Worm (Caenorhabditis elegans): ENCODE measurements around the gene spc-2.

The spc-2 gene

ce11 chrIII:8201760-8202159, 20.1 kb downstream of the spc-2 start (continued):
- TF ChIP-seq F13H6.1 (tag; optimal IDR thresholded peaks at IDR 0.05) = no peak

ce11 chrIII:8202754-8203153, 21.1 kb downstream of the spc-2 start, which contains the start of gene snb-5:
Gene snb-5, plus strand, starts transcription at chrIII:8203054.
- no peak for TF ChIP-seq C38D4.7 (GFP tag; optimal IDR thresholded peaks at IDR 0.05)
- no peak for TF ChIP-seq pha-2 (tag; optimal IDR thresholded peaks at IDR 0.05)
- TF ChIP-seq pat-9 (tag; optimal IDR thresholded peaks at IDR 0.05) = no peak

ce11 chrIII:8209775-8210174, 28.1 kb downstream of the spc-2 start, which contains the start of gene C30A5.10:
Gene C30A5.10, minus strand, starts transcription at chrIII:8209875.
- TF ChIP-seq rnt-1 (tag; optimal IDR thresholded peaks at IDR 0.05) = no peak
- no peak for TF ChIP-seq pax-1 (tag; optimal IDR thresholded peaks at IDR 0.05)
- TF ChIP-seq K09A11.1 (tag; optimal IDR thresholded peaks at IDR 0.05; ENCODE audit: insufficient read depth) = no peak
- no peak for TF ChIP-seq ama-1 (optimal IDR thresholded peaks at IDR 0.05)
- no peak for TF ChIP-seq ceh-24 (tag; optimal IDR thresholded peaks at IDR 0.05)
- no peak for TF ChIP-seq che-1 (tag; optimal IDR thresholded peaks at IDR 0.05)
- no peak for TF ChIP-seq ceh-18 (tag; optimal IDR thresholded peaks at IDR 0.05)

ce11 chrIII:8211562-8211961, 29.9 kb downstream of the spc-2 start:
- TF ChIP-seq ref-2 (tag; optimal IDR thresholded peaks at IDR 0.05) (no peak), ceh-31 (tag; optimal IDR thresholded peaks at IDR 0.05) (peak; percentile 42)

- TF ChIP-seq fkh-10 (GFP tag; optimal IDR thresholded peaks at IDR 0.05) (no peak), pag-3 (tag; optimal IDR thresholded peaks at IDR 0.05; ENCODE audit: borderline replicate concordance) (no peak), T23F11.4 (GFP tag; optimal IDR thresholded peaks at IDR 0.05) (no peak), K09A11.1 (tag; optimal IDR thresholded peaks at IDR 0.05; ENCODE audit: insufficient read depth) (no peak), nfya-1 (tag; optimal IDR thresholded peaks at IDR 0.05) (peak; percentile 64), ceh-22 (tag; optimal IDR thresholded peaks at IDR 0.05) (no peak), tbx-7 (tag; optimal IDR thresholded peaks at IDR 0.05) (no peak), unc-55 (GFP tag; optimal IDR thresholded peaks at IDR 0.05) (no peak), unc-86 (tag; optimal IDR thresholded peaks at IDR 0.05) (peak; percentile 25), tbx-2 (tag; optimal IDR thresholded peaks at IDR 0.05) (no peak), fax-1 (tag; optimal IDR thresholded peaks at IDR 0.05) (no peak), elt-4 (tag; optimal IDR thresholded peaks at IDR 0.05) (no peak), unc-3 (GFP tag; conservative IDR thresholded peaks at IDR 0.05) (no peak), unc-3 (tag; optimal IDR thresholded peaks at IDR 0.05) (no peak), ahr-1 (tag; optimal IDR thresholded peaks at IDR 0.05) (no peak), ceh-19 (GFP tag; optimal IDR thresholded peaks at IDR 0.05) (no peak), hlh-6 (tag; optimal IDR thresholded peaks at IDR 0.05) (no peak), sox-2 (GFP tag; IDR thresholded peaks at IDR 0.05) (no peak), unc-42 (tag; optimal IDR thresholded peaks at IDR 0.05) (no peak), ceh-9 (tag; optimal IDR thresholded peaks at IDR 0.05) (no peak), ceh-31 (tag; optimal IDR thresholded peaks at IDR 0.05) (peak; percentile 53), nhr-232 (tag; optimal IDR thresholded peaks at IDR 0.05) (no peak), gmeb-2 (tag; optimal IDR thresholded peaks at IDR 0.05) (no peak), odd-2 (tag; optimal IDR thresholded peaks at IDR 0.05) (no peak), eyg-1 (tag; optimal IDR thresholded peaks at IDR 0.05) (no peak)
Observed at ce11 chrIII:8216224-8216623, 34.5 kb downstream of the spc-2 start, which contains the start of gene unc-86. Gene unc-86, minus strand, starts transcription at chrIII:8216336.
